Fruit fly (Drosophila melanogaster) whole organism, embryonic: Measurements from ENCODE around the gene CG15282.

Source experiments
- CG10267 ChIP-seq: fragments of 200-800 bp; sonication (Bioruptor generic); optimal IDR thresholded peaks from 2 replicates; lab custom pipeline; 2018; ENCODE audit warnings: missing biosample characterization, mild to moderate bottlenecking, missing genetic modification characterization, moderate library complexity
- CG10543 ChIP-seq: fragments of 200-800 bp; sonication (Bioruptor generic); optimal IDR thresholded peaks from 3 replicates; lab custom pipeline; 2017; ENCODE audit warnings: missing biosample characterization, mild to moderate bottlenecking, missing genetic modification characterization, moderate library complexity
- CG10959 ChIP-seq: fragments of 200-800 bp; sonication (Bioruptor generic); IDR thresholded peaks from 2 replicates; pipeline ENCODE4 v1.3.6; 2022; ENCODE audit warnings: missing biosample characterization, missing genetic modification characterization
- CG10979 ChIP-seq: fragments of 200-800 bp; sonication (Bioruptor generic); optimal IDR thresholded peaks from 2 replicates; lab custom pipeline; 2018; ENCODE audit warnings: missing biosample characterization, mild to moderate bottlenecking, missing genetic modification characterization, moderate library complexity
- CG12391 ChIP-seq: fragments of 200-800 bp; sonication (Bioruptor generic); optimal IDR thresholded peaks from 3 replicates; lab custom pipeline; 2018; ENCODE audit warnings: missing biosample characterization, mild to moderate bottlenecking, missing genetic modification characterization, moderate library complexity
- CG14667 ChIP-seq: fragments of 200-800 bp; sonication (Bioruptor generic); IDR thresholded peaks from 2 replicates; pipeline ENCODE4 v1.3.6; 2022; ENCODE audit warnings: missing biosample characterization, missing genetic modification characterization
- CG17612 ChIP-seq: fragments of 200-800 bp; sonication (Bioruptor generic); IDR thresholded peaks from 2 replicates; pipeline ENCODE4 v1.3.6; 2022; ENCODE audit warnings: missing biosample characterization, missing genetic modification characterization
- CG17802 ChIP-seq: fragments of 200-800 bp; sonication (Bioruptor generic); optimal IDR thresholded peaks from 2 replicates; lab custom pipeline; 2018; ENCODE audit warnings: missing biosample characterization, mild to moderate bottlenecking, missing genetic modification characterization, moderate library complexity
- CG18599 ChIP-seq: fragments of 200-800 bp; sonication (Bioruptor generic); optimal IDR thresholded peaks from 3 replicates; lab custom pipeline; 2017; ENCODE audit warnings: missing biosample characterization, missing genetic modification characterization, mild to moderate bottlenecking, moderate library complexity, missing genetic modification reagents
- CG2199 ChIP-seq: fragments of 200-800 bp; sonication (Bioruptor generic); IDR thresholded peaks from 3 replicates; pipeline ENCODE4 v1.3.6; 2022; ENCODE audit warnings: missing biosample characterization, missing genetic modification characterization
- CG42726 ChIP-seq: fragments of 200-800 bp; sonication (Bioruptor generic); IDR thresholded peaks from 2 replicates; pipeline ENCODE4 v1.3.6; 2022; ENCODE audit warnings: missing biosample characterization, missing genetic modification characterization; ENCODE audit not compliant: partially characterized antibody
- CG4854 ChIP-seq: fragments of 200-800 bp; sonication (Bioruptor generic); optimal IDR thresholded peaks from 2 replicates; lab custom pipeline; 2016; ENCODE audit warnings: missing biosample characterization, missing genetic modification characterization, inconsistent platforms
- CG5245 ChIP-seq: fragments of 200-800 bp; sonication (Bioruptor generic); optimal IDR thresholded peaks from 3 replicates; lab custom pipeline; 2016; ENCODE audit warnings: missing biosample characterization, missing genetic modification characterization
- CG5953 ChIP-seq: fragments of 200-800 bp; sonication (Bioruptor generic); IDR thresholded peaks from 2 replicates; pipeline ENCODE4 v1.3.6; 2022; ENCODE audit warnings: missing biosample characterization, missing genetic modification characterization
- CG8281 ChIP-seq: fragments of 200-800 bp; sonication (Bioruptor generic); optimal IDR thresholded peaks from 2 replicates; lab custom pipeline; 2018; ENCODE audit warnings: missing biosample characterization, mild to moderate bottlenecking, missing genetic modification characterization, moderate library complexity
- CG8924 ChIP-seq: fragments of 200-800 bp; optimal IDR thresholded peaks from 3 replicates; lab custom pipeline; 2019; ENCODE audit warnings: missing biosample characterization, mild to moderate bottlenecking, missing genetic modification characterization, moderate library complexity
- CG8944 ChIP-seq: fragments of 200-800 bp; sonication (Bioruptor generic); optimal IDR thresholded peaks from 3 replicates; lab custom pipeline; 2016; ENCODE audit warnings: missing biosample characterization, missing genetic modification characterization
- CG9797 ChIP-seq: fragments of 200-800 bp; sonication (Bioruptor generic); optimal IDR thresholded peaks from 3 replicates; lab custom pipeline; 2018; ENCODE audit warnings: missing biosample characterization, mild to moderate bottlenecking, missing genetic modification characterization
- Camta ChIP-seq: fragments of 200-800 bp; sonication (Bioruptor generic); optimal IDR thresholded peaks from 2 replicates; lab custom pipeline; 2016; ENCODE audit warnings: missing biosample characterization, missing genetic modification characterization
- CoRest ChIP-seq: fragments of 200-800 bp; sonication (Bioruptor generic); optimal IDR thresholded peaks from 3 replicates; lab custom pipeline; 2018; ENCODE audit warnings: missing biosample characterization, mild to moderate bottlenecking, missing genetic modification characterization, moderate library complexity
- Dad ChIP-seq: fragments of 200-800 bp; sonication (Bioruptor generic); optimal IDR thresholded peaks from 3 replicates; lab custom pipeline; 2016; ENCODE audit warnings: missing biosample characterization, missing genetic modification characterization
- Dbx ChIP-seq: fragments of 200-800 bp; sonication (Bioruptor generic); IDR thresholded peaks from 3 replicates; pipeline ENCODE4 v1.3.6; 2022; ENCODE audit warnings: missing biosample characterization, missing genetic modification characterization
- E2f1 ChIP-seq: fragments of 200-800 bp; sonication (Bioruptor generic); IDR thresholded peaks from 2 replicates; pipeline ENCODE4 v1.3.6; 2022; ENCODE audit warnings: missing biosample characterization, missing genetic modification characterization
- GATAe ChIP-seq: fragments of 200-800 bp; sonication (Bioruptor generic); conservative IDR thresholded peaks from 2 replicates; pipeline ENCODE4 v1.3.6; 2022; ENCODE audit warnings: missing biosample characterization, missing genetic modification characterization
- HLH4C ChIP-seq: fragments of 200-800 bp; sonication (Bioruptor generic); IDR thresholded peaks from 3 replicates; pipeline ENCODE4 v1.3.6; 2022; ENCODE audit warnings: missing biosample characterization, missing genetic modification characterization; ENCODE audit not compliant: partially characterized antibody
- Hmr ChIP-seq: fragments of 200-800 bp; sonication (Bioruptor generic); optimal IDR thresholded peaks from 3 replicates; lab custom pipeline; 2017; ENCODE audit warnings: mild to moderate bottlenecking, missing biosample characterization, missing genetic modification reagents, missing genetic modification characterization
- MTF-1 ChIP-seq: fragments of 200-800 bp; sonication (Bioruptor generic); optimal IDR thresholded peaks from 2 replicates; lab custom pipeline; 2018; ENCODE audit warnings: missing biosample characterization, mild to moderate bottlenecking, missing genetic modification characterization, borderline replicate concordance
- Mad ChIP-seq: fragments of 200-800 bp; sonication (Bioruptor generic); optimal IDR thresholded peaks from 2 replicates; lab custom pipeline; 2016; ENCODE audit warnings: missing biosample characterization, missing genetic modification characterization
- NK7.1 ChIP-seq: fragments of 200-800 bp; sonication (Bioruptor generic); optimal IDR thresholded peaks from 3 replicates; lab custom pipeline; 2016; ENCODE audit warnings: missing biosample characterization, missing genetic modification characterization
- NfI ChIP-seq: fragments of 200-800 bp; sonication (Bioruptor generic); optimal IDR thresholded peaks from 3 replicates; lab custom pipeline; 2018; ENCODE audit warnings: missing biosample characterization, mild to moderate bottlenecking, missing genetic modification characterization, moderate library complexity
- Optix ChIP-seq: fragments of 200-800 bp; sonication (Bioruptor generic); IDR thresholded peaks from 3 replicates; pipeline ENCODE4 v1.3.6; 2022; ENCODE audit warnings: missing biosample characterization, missing genetic modification characterization
- Taf1 ChIP-seq: fragments of 200-800 bp; sonication (Bioruptor generic); IDR thresholded peaks from 2 replicates; pipeline ENCODE4 v1.3.6; 2022; ENCODE audit warnings: missing biosample characterization, missing genetic modification characterization
- Xbp1 ChIP-seq: fragments of 200-800 bp; sonication (Bioruptor generic); optimal IDR thresholded peaks from 3 replicates; lab custom pipeline; 2016; ENCODE audit warnings: missing biosample characterization, mild to moderate bottlenecking, missing genetic modification characterization
- ash1 ChIP-seq: fragments of 200-800 bp; sonication (Bioruptor generic); optimal IDR thresholded peaks from 2 replicates; lab custom pipeline; 2018; ENCODE audit warnings: missing biosample characterization, mild to moderate bottlenecking, missing genetic modification characterization
- cas ChIP-seq: fragments of 200-800 bp; sonication (Bioruptor generic); IDR thresholded peaks from 2 replicates; pipeline ENCODE4 v1.3.6; 2022; ENCODE audit warnings: missing biosample characterization, missing genetic modification characterization
- chif ChIP-seq, 2 experiments: fragments of 200-800 bp; sonication (Bioruptor generic); optimal IDR thresholded peaks; 3 replicates each; lab custom pipeline; 2016; ENCODE audit warnings: missing biosample characterization in 2 of 2, missing genetic modification characterization in 2 of 2
- croc ChIP-seq: fragments of 200-800 bp; sonication (Bioruptor generic); conservative IDR thresholded peaks from 3 replicates; pipeline ENCODE4 v1.3.6; 2022; ENCODE audit warnings: missing biosample characterization, missing genetic modification characterization
- emc ChIP-seq: fragments of 200-800 bp; sonication (Bioruptor generic); optimal IDR thresholded peaks from 2 replicates; lab custom pipeline; 2016; ENCODE audit warnings: missing biosample characterization, missing genetic modification characterization
- ewg ChIP-seq: fragments of 200-800 bp; sonication (Bioruptor generic); optimal IDR thresholded peaks from 3 replicates; lab custom pipeline; 2017; ENCODE audit warnings: mild to moderate bottlenecking, missing biosample characterization, missing genetic modification reagents, missing genetic modification characterization
- eyg ChIP-seq: fragments of 200-800 bp; sonication (Bioruptor generic); optimal IDR thresholded peaks from 3 replicates; lab custom pipeline; 2016; ENCODE audit warnings: missing biosample characterization, missing genetic modification characterization
- fd102C ChIP-seq: fragments of 200-800 bp; sonication (Bioruptor generic); optimal IDR thresholded peaks from 2 replicates; lab custom pipeline; 2018; ENCODE audit warnings: missing biosample characterization, mild to moderate bottlenecking, missing genetic modification characterization, moderate library complexity
- ftz-f1 ChIP-seq: fragments of 200-800 bp; sonication (Bioruptor generic); optimal IDR thresholded peaks from 2 replicates; lab custom pipeline; 2016; ENCODE audit warnings: missing biosample characterization, missing genetic modification characterization
- insv ChIP-seq, 2 experiments: fragments of 200-800 bp; sonication (Bioruptor generic); optimal IDR thresholded peaks; 3 replicates each; lab custom pipeline; 2016 to 2018; ENCODE audit warnings: missing biosample characterization in 2 of 2, missing genetic modification characterization in 2 of 2
- nerfin-1 ChIP-seq: fragments of 200-800 bp; sonication (Bioruptor generic); optimal IDR thresholded peaks from 3 replicates; lab custom pipeline; 2019; ENCODE audit warnings: missing biosample characterization, mild to moderate bottlenecking, missing genetic modification characterization, moderate library complexity
- otp ChIP-seq: fragments of 200-800 bp; sonication (Bioruptor generic); IDR thresholded peaks from 3 replicates; pipeline ENCODE4, ENCODE4 v1.3.6; 2022; ENCODE audit warnings: missing biosample characterization, missing genetic modification characterization
- pita ChIP-seq: fragments of 200-800 bp; sonication (Bioruptor generic); optimal IDR thresholded peaks from 2 replicates; lab custom pipeline; 2017; ENCODE audit warnings: missing biosample characterization, mild to moderate bottlenecking, missing genetic modification characterization
- rib ChIP-seq: fragments of 200-800 bp; sonication (Bioruptor generic); IDR thresholded peaks from 2 replicates; pipeline ENCODE4 v1.3.6; 2022; ENCODE audit warnings: missing biosample characterization, missing genetic modification characterization
- row ChIP-seq: fragments of 200-800 bp; sonication (Bioruptor generic); IDR thresholded peaks from 3 replicates; pipeline ENCODE4 v1.3.6; 2022; ENCODE audit warnings: missing biosample characterization, missing genetic modification characterization
- stc ChIP-seq: fragments of 200-800 bp; sonication (Bioruptor generic); IDR thresholded peaks from 2 replicates; pipeline ENCODE4 v1.3.6; 2022; ENCODE audit warnings: missing biosample characterization, missing genetic modification characterization

CG15282 gene

DNA sequence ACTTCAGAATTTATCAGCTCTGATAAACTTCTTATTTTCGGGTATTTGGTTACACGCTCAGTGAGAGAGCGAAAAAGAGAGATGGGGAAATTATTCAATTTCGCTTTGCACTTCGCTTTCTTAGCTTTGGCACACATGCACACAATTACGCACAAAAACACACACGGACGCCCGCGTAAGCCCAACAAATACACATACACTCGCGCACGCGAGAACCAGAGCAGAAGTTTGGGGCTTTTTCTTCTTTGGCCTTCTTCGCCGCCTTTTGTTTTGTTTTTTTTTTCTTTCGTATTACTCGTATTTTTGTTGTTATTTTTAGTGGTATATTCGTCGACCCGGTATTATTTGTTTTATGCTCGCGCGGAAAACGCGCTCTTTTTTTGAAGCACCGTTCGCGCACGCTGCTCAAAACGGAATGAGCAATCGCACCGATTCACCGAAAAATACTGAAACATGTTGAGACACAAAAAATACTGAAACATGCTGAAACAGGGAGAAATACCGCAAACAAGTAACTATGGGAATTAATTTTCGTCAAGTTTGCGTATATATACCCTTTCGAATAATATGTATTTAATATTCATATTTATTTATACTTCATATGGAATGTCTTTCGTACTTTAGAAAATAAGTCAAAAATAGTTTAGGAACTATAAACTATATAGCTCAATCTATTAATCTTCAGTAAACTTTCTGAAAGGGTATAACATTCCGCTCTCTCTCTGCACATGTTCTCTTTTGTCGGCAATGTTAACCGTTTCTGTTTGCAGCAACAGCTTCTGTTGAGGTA lies 23.2 kb upstream of the CG15282 start, which contains the start of gene osp (continued):
- peak; percentile 99 for TF ChIP-seq E2f1 (GFP tag; lab: Robert Waterston, UW)
- peak; percentile 98 for TF ChIP-seq croc (GFP tag; lab: Robert Waterston, UW)
- peak; percentile 98 for TF ChIP-seq CG14667
- TF ChIP-seq emc (GFP tag; lab: Kevin White, UChicago) = peak; percentile 46
- peak in 1 of 2 experiments; percentile 43 for TF ChIP-seq insv (GFP tag; optimal IDR thresholded peaks at IDR 0.05; lab: Kevin White, UChicago)
- peak; percentile 96 for TF ChIP-seq CG17612 (GFP tag; lab: Robert Waterston, UW)
- peak; percentile 98 for TF ChIP-seq Taf1
- TF ChIP-seq CG8924 = peak; percentile 99
- TF ChIP-seq otp = peak; percentile 96
- peak; percentile 100 for TF ChIP-seq row (GFP tag; lab: Robert Waterston, UW)
- TF ChIP-seq CoRest (tag; lab: Kevin White, UChicago) = peak; percentile 99
- peak; percentile 92 for TF ChIP-seq CG2199
- TF ChIP-seq CG10959 = peak; percentile 96
- TF ChIP-seq CG9797 = peak; percentile 45
- peak; percentile 72 for TF ChIP-seq CG10543 (GFP tag; lab: Kevin White, UChicago)
- peak; percentile 79 for TF ChIP-seq Camta
- peak; percentile 77 for TF ChIP-seq Mad (GFP tag; lab: Kevin White, UChicago)
- peak; percentile 96 for TF ChIP-seq CG5245 (GFP tag; lab: Kevin White, UChicago)
- peak; percentile 98 for TF ChIP-seq Hmr (GFP tag; lab: Kevin White, UChicago)
- peak; percentile 72 for TF ChIP-seq CG17802 (tag; lab: Kevin White, UChicago)
- peak; percentile 93 for TF ChIP-seq CG8281 (tag; lab: Kevin White, UChicago)
- TF ChIP-seq nerfin-1 (tag; lab: Kevin White, UChicago) = peak; percentile 98
- peak; percentile 95 for TF ChIP-seq ewg
- peak; percentile 97 for TF ChIP-seq Xbp1 (GFP tag; lab: Kevin White, UChicago)
- peak; percentile 69; the same call in 2 of the 3 replicates for TF ChIP-seq Optix (GFP tag; lab: Robert Waterston, UW)
- peak; percentile 99 for TF ChIP-seq CG12391 (tag; lab: Kevin White, UChicago)
- peak; percentile 99 for TF ChIP-seq CG10979 (tag; lab: Kevin White, UChicago)
- peak; percentile 72 for TF ChIP-seq NK7.1 (GFP tag; lab: Kevin White, UChicago)
- TF ChIP-seq GATAe (GFP tag; lab: Robert Waterston, UW) = peak; percentile 96
- peak; percentile 49 for TF ChIP-seq ash1 (GFP tag; lab: Kevin White, UChicago)
- TF ChIP-seq HLH4C (GFP tag; lab: Robert Waterston, UW) = no peak; the same call in 2 of the 3 replicates
- peak; percentile 99 for TF ChIP-seq Dbx (GFP tag; lab: Robert Waterston, UW)
- TF ChIP-seq CG42726 (GFP tag; lab: Robert Waterston, UW) = peak; percentile 80; the same call in 1 of the 2 replicates
- peak; percentile 50 to 79 for TF ChIP-seq chif (GFP tag; optimal IDR thresholded peaks at IDR 0.05; lab: Kevin White, UChicago)
- peak; percentile 96 for TF ChIP-seq cas (GFP tag; lab: Robert Waterston, UW)
- TF ChIP-seq CG18599 (GFP tag; lab: Kevin White, UChicago) = peak; percentile 99
- TF ChIP-seq fd102C = peak; percentile 66
- TF ChIP-seq ftz-f1 (GFP tag; lab: Kevin White, UChicago) = peak; percentile 68
- TF ChIP-seq rib = peak; percentile 97
- peak; percentile 89 for TF ChIP-seq CG4854 (GFP tag; lab: Kevin White, UChicago)
- TF ChIP-seq stc (GFP tag; lab: Robert Waterston, UW) = peak; percentile 100
- TF ChIP-seq CG8944 (GFP tag; lab: Kevin White, UChicago) = peak; percentile 42
- peak; percentile 88 for TF ChIP-seq Dad
- peak; percentile 92 for TF ChIP-seq MTF-1 (GFP tag; lab: Kevin White, UChicago)
- TF ChIP-seq CG10267 (tag; lab: Kevin White, UChicago) = peak; percentile 98
- TF ChIP-seq pita (GFP tag; lab: Kevin White, UChicago) = no peak
- TF ChIP-seq NfI (GFP tag; lab: Kevin White, UChicago) = peak; percentile 96
- peak; percentile 98 for TF ChIP-seq CG5953 (GFP tag; lab: Robert Waterston, UW)
- peak; percentile 30 for TF ChIP-seq eyg (GFP tag; lab: Kevin White, UChicago)
